Worm (Caenorhabditis elegans) whole organism, dauer: Measurements from ENCODE around the gene rde-11.

Source experiments
- unc-62 ChIP-seq: sonication (generic microtip); optimal IDR thresholded peaks from 2 replicates; lab custom pipeline; 2017; ENCODE audit warnings: missing biosample characterization, missing genetic modification reagents, missing genetic modification characterization

Gene rde-11

DNA sequence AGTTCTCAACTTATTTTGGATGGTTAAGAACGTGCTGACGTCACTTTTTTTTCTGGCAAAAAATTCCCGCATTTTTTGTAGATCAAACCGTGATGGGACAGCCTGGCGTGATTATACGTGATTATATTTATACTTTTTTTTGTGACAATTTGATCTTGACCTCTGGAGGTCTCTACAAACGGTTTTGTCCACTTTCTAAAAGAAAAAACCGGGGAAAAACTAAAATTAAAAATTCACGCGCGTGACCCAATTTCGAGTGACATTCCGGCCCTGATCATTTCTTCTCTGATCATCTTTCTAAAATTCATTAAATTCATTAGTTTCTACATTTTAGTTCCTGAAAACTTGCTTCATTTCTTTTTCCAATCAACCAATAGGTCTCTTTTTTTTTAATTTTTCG lies at the start of gene rde-11:
Gene rde-11, plus strand, starts transcription at position 301 of the 400 bp plus-strand sequence.
- no peak for TF ChIP-seq unc-62 (GFP tag; lab: Kevin White, UChicago)

ce11 chrIV:13056026-13056425 lies 49.0 kb upstream of the rde-11 start, which contains the start of gene scl-1:
Gene scl-1 (plus strand): TSS chrIV:13056326.
- no peak for TF ChIP-seq unc-62 (GFP tag; lab: Kevin White, UChicago)

- TF ChIP-seq unc-62 (GFP tag; lab: Kevin White, UChicago): no peak
These were observed 47.6 kb upstream of the rde-11 start, which contains the start of gene scl-2 for ce11 chrIV:13057418-13057817. Gene scl-2 (plus strand): TSS chrIV:13057710.

DNA sequence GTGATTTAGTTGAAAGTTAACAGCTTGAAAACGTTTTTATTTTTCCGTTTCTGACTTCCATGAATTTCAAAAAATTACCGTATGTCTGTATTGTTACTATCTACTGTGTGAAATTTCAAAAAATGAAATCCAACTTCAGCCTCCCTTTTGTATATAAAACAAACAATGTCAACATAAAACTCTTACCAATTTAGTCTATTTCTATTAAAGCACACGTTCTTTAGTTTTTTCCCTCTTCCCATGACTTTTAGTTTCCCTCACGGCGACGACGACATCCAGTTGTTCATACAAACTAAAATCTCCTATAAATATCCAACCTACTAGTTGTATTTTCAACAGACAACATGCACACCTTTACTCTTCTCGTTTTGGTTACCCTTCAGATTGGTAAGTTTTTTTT lies 45.7 kb upstream of the rde-11 start, which contains the start of gene scl-3:
Gene scl-3, plus strand, starts transcription at position 301 of the 400 bp plus-strand sequence.
- TF ChIP-seq unc-62 (GFP tag; lab: Kevin White, UChicago): no peak

DNA sequence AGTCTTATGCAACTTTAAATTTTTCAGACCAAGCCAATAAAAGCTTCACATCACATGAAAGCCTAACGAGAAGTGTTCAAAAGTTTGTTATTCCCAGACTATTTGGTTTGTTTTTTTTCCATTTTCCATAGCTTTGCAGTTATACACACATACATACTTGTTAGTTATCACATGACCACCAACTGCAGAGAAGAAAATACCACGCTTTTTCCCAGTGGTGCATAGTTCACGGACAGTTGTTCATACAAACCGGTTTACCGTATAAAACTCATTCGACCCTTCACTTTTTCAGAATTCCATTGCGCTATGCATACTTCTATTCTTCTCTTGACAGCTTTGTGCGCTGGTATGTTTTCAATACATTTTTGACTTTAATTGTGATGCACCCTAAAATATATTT lies 41.3 kb upstream of the rde-11 start, which contains the start of gene scl-5:
Gene scl-5, plus strand, starts transcription at position 301 of the 400 bp plus-strand sequence.
- TF ChIP-seq unc-62 (GFP tag; lab: Kevin White, UChicago): no peak

DNA sequence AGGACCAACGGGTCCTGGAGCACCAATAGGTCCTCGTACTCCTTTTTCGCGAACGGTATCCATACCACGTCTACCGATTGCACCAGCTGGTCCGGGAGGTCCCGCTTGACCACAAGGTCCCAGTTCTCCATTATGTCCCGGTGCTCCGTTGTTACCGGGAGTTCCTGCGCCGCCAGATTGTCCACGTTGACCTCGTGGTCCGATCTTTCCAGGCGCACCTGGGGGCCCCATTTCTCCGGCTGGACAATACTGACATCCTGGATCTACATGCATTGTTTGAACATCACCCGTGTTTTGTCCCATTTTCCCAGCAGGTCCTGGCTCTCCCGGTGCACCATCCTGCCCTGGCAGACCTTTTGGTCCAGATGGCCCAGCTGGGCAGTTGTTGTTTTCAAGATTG lies 39.0 kb upstream of the rde-11 start:
- no peak for TF ChIP-seq unc-62 (GFP tag; lab: Kevin White, UChicago)

ce11 chrIV:13067200-13067599 lies 37.8 kb upstream of the rde-11 start, which contains the start of gene col-131:
Gene col-131 (minus strand): TSS chrIV:13067300.
- no peak for TF ChIP-seq unc-62 (GFP tag; lab: Kevin White, UChicago)

- no peak for TF ChIP-seq unc-62 (GFP tag; lab: Kevin White, UChicago)
These were observed 36.5 kb upstream of the rde-11 start, which contains the start of gene scl-6 for ce11 chrIV:13068451-13068850. Gene scl-6 (plus strand): TSS chrIV:13068751.

DNA sequence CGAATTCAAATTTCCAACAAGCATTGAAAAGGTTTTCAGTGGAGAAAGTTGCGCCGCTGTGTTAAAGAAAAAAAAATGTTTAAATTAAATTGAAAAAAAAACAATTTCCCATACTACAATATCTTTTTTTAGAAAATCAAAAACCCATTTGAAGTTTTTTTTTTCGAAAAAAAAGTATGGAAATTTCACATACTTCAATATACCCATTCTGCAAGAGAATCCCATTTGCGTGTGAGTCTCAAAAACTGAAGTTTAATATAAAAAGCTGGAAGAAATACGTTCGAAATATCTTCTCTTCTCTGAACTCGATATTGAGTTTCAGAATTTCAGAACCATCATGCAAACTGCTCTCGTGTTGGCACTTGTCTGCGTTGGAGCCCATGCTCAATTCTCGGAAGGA lies 34.9 kb upstream of the rde-11 start, which contains the start of gene scl-7:
Gene scl-7, plus strand, starts transcription at position 301 of the 400 bp plus-strand sequence.
- TF ChIP-seq unc-62 (GFP tag; lab: Kevin White, UChicago): no peak

DNA sequence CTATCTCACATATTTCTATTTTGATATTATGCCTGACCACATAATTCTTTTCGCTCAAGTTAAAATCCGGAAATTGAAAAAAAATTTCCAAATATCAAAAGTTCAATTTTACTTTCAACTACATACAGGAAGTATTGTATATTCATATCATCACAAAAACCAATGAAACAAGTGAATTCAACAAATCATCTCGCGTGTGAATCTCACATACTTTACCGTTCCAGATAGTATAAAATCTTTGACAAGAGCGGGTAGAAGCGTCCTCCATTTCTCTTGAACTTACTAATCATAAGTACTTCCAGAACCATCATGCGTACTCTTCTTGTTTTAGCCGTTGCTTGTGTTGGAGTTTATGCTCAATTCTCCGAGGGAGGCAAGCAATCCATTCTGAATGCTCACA lies 33.6 kb upstream of the rde-11 start, which contains the start of gene scl-8:
Gene scl-8, plus strand, starts transcription at position 301 of the 400 bp plus-strand sequence.
- TF ChIP-seq unc-62 (GFP tag; lab: Kevin White, UChicago): no peak

ce11 chrIV:13075625-13076252 lies 29.3 kb upstream of the rde-11 start:
- no peak for TF ChIP-seq unc-62 (GFP tag; lab: Kevin White, UChicago)

DNA sequence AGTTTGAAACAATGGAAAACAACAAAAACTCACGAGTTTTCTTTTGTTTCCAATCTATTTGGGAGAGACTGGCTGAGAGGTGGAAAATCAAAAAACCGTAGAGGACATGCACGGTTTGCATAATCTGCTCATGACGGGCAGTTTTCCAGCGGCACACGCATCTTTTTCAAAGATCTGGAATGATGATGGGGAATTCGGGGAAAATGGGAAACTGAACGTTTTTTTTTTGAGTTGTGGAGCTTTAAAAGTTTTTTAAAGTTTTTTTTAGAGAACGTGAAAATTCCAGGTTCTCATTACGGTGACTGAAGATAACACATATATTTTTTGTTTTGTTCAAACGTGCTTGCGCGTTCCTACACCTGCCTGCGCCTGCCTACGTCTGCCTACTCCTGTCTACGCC lies 28.4 kb upstream of the rde-11 start, which contains the start of gene C39E9.7:
Gene C39E9.7, minus strand, starts transcription at position 101 of the 400 bp plus-strand sequence.
- TF ChIP-seq unc-62 (GFP tag; lab: Kevin White, UChicago): no peak

ce11 chrIV:13077694-13078093 lies 27.3 kb upstream of the rde-11 start:
- no peak for TF ChIP-seq unc-62 (GFP tag; lab: Kevin White, UChicago)

DNA sequence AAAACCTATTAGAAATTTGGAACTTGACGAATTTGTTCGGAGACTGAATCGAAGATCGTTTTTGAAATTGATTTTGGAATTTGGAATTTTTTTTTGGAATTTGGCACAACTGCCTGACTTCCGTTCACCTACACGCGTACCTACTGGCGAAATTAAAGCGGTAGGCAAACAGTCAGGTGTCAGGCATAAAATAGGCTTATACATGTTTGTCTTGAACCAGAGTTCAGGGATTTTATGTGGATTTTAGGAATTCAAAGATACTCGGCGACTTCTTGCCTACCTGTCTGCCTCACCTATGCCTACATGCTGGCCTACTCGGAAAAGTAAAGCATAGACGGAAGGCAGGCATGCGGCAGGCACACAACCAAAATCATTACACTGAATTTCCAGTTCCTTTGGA lies 26.7 kb upstream of the rde-11 start:
- no peak for TF ChIP-seq unc-62 (GFP tag; lab: Kevin White, UChicago)

- TF ChIP-seq unc-62 (GFP tag; lab: Kevin White, UChicago): no peak
These were observed 25.9 kb upstream of the rde-11 start, which contains the start of gene C39E9.8 for ce11 chrIV:13079119-13079518. Gene C39E9.8 (plus strand): TSS chrIV:13079446.

ce11 chrIV:13080185-13080584 lies 24.8 kb upstream of the rde-11 start:
- no peak for TF ChIP-seq unc-62 (GFP tag; lab: Kevin White, UChicago)

- TF ChIP-seq unc-62 (GFP tag; lab: Kevin White, UChicago): no peak
These were observed 24.1 kb upstream of the rde-11 start for ce11 chrIV:13080861-13081260.
